Fruit fly (Drosophila melanogaster) whole organism, embryonic: ENCODE measurements around the gene Sf3b2.

ENCODE experiments used
- Abd-B ChIP-seq: fragments of 200-800 bp; sonication (Bioruptor generic); optimal IDR thresholded peaks from 2 replicates; lab custom pipeline; 2018; ENCODE audit warnings: missing biosample characterization, mild to moderate bottlenecking, missing genetic modification characterization, moderate library complexity
- C15 ChIP-seq: fragments of 200-800 bp; sonication (Bioruptor generic); IDR thresholded peaks from 3 replicates; pipeline ENCODE4 v1.3.6; 2022; ENCODE audit warnings: missing biosample characterization, missing genetic modification characterization
- CG10543 ChIP-seq: fragments of 200-800 bp; sonication (Bioruptor generic); optimal IDR thresholded peaks from 3 replicates; lab custom pipeline; 2017; ENCODE audit warnings: missing biosample characterization, mild to moderate bottlenecking, missing genetic modification characterization, moderate library complexity
- CG11085 ChIP-seq: fragments of 200-800 bp; sonication (Bioruptor generic); IDR thresholded peaks from 2 replicates; pipeline ENCODE4 v1.3.6; 2022; ENCODE audit warnings: missing biosample characterization, missing genetic modification characterization
- CG11504 ChIP-seq: fragments of 200-800 bp; sonication (Bioruptor generic); optimal IDR thresholded peaks from 3 replicates; lab custom pipeline; 2019; ENCODE audit warnings: missing biosample characterization, mild to moderate bottlenecking, missing genetic modification characterization, moderate library complexity
- CG12071 ChIP-seq: fragments of 200-800 bp; sonication (Bioruptor generic); optimal IDR thresholded peaks from 3 replicates; lab custom pipeline; 2018; ENCODE audit warnings: missing biosample characterization, mild to moderate bottlenecking, missing genetic modification characterization
- CG12104 ChIP-seq: fragments of 200-800 bp; sonication (Bioruptor generic); optimal IDR thresholded peaks from 3 replicates; lab custom pipeline; 2016; ENCODE audit warnings: missing biosample characterization, missing genetic modification characterization
- CG1233 ChIP-seq: fragments of 200-800 bp; sonication (Bioruptor generic); optimal IDR thresholded peaks from 4 replicates; lab custom pipeline; 2018; ENCODE audit warnings: missing biosample characterization, mild to moderate bottlenecking, missing genetic modification characterization
- CG12744 ChIP-seq: fragments of 200-800 bp; sonication (Bioruptor generic); optimal IDR thresholded peaks from 2 replicates; lab custom pipeline; 2016; ENCODE audit warnings: missing biosample characterization, missing genetic modification characterization
- CG14050 ChIP-seq: fragments of 200-800 bp; sonication (Bioruptor generic); IDR thresholded peaks from 3 replicates; pipeline ENCODE4 v1.3.6; 2022; ENCODE audit warnings: missing biosample characterization, missing genetic modification characterization
- CG14965 ChIP-seq: fragments of 200-800 bp; sonication (Bioruptor generic); optimal IDR thresholded peaks from 2 replicates; lab custom pipeline; 2016; ENCODE audit warnings: missing biosample characterization, missing genetic modification characterization, borderline replicate concordance
- CG30431 ChIP-seq: fragments of 200-800 bp; sonication (Bioruptor generic); optimal IDR thresholded peaks from 2 replicates; lab custom pipeline; 2017; ENCODE audit warnings: missing biosample characterization, missing genetic modification characterization
- CG4854 ChIP-seq: fragments of 200-800 bp; sonication (Bioruptor generic); optimal IDR thresholded peaks from 2 replicates; lab custom pipeline; 2016; ENCODE audit warnings: missing biosample characterization, missing genetic modification characterization, inconsistent platforms
- CG6272 ChIP-seq: fragments of 200-800 bp; sonication (Bioruptor generic); IDR thresholded peaks from 2 replicates; pipeline ENCODE4 v1.3.6; 2022; ENCODE audit warnings: missing biosample characterization, missing genetic modification characterization
- CG7786 ChIP-seq: fragments of 200-800 bp; sonication (Bioruptor generic); optimal IDR thresholded peaks from 2 replicates; lab custom pipeline; 2016; ENCODE audit warnings: missing biosample characterization, missing genetic modification characterization
- CG8944 ChIP-seq: fragments of 200-800 bp; sonication (Bioruptor generic); optimal IDR thresholded peaks from 3 replicates; lab custom pipeline; 2016; ENCODE audit warnings: missing biosample characterization, missing genetic modification characterization
- Dbx ChIP-seq: fragments of 200-800 bp; sonication (Bioruptor generic); IDR thresholded peaks from 3 replicates; pipeline ENCODE4 v1.3.6; 2022; ENCODE audit warnings: missing biosample characterization, missing genetic modification characterization
- Dek ChIP-seq: fragments of 200-800 bp; sonication (Bioruptor generic); optimal IDR thresholded peaks from 3 replicates; lab custom pipeline; 2019; ENCODE audit warnings: missing biosample characterization, mild to moderate bottlenecking, missing genetic modification characterization, moderate library complexity
- ERR ChIP-seq: fragments of 200-800 bp; sonication (Bioruptor generic); optimal IDR thresholded peaks from 2 replicates; lab custom pipeline; 2016; ENCODE audit warnings: missing biosample characterization, missing genetic modification characterization
- Hr78 ChIP-seq, 2 experiments: fragments of 200-800 bp in 1 of 2; fragments of >200 bp in 1 of 2; sonication (Bioruptor generic) in 1 of 2; optimal IDR thresholded peaks; 2 replicates each; lab custom pipeline; 2017 to 2019; ENCODE audit warnings: missing biosample characterization in 2 of 2, missing genetic modification characterization in 2 of 2, mild to moderate bottlenecking in 1 of 2, moderate library complexity in 1 of 2
- MTF-1 ChIP-seq: fragments of 200-800 bp; sonication (Bioruptor generic); optimal IDR thresholded peaks from 2 replicates; lab custom pipeline; 2018; ENCODE audit warnings: missing biosample characterization, mild to moderate bottlenecking, missing genetic modification characterization, borderline replicate concordance
- NC2β ChIP-seq: fragments of 200-800 bp; sonication (Bioruptor generic); optimal IDR thresholded peaks from 2 replicates; lab custom pipeline; 2016; ENCODE audit warnings: missing biosample characterization, missing genetic modification characterization
- NFAT ChIP-seq: fragments of 200-800 bp; sonication (Bioruptor generic); IDR thresholded peaks from 2 replicates; pipeline ENCODE4 v1.3.6; 2022; ENCODE audit warnings: missing biosample characterization, missing genetic modification characterization
- NK7.1 ChIP-seq: fragments of 200-800 bp; sonication (Bioruptor generic); optimal IDR thresholded peaks from 3 replicates; lab custom pipeline; 2016; ENCODE audit warnings: missing biosample characterization, missing genetic modification characterization
- NfI ChIP-seq: fragments of 200-800 bp; sonication (Bioruptor generic); optimal IDR thresholded peaks from 3 replicates; lab custom pipeline; 2018; ENCODE audit warnings: missing biosample characterization, mild to moderate bottlenecking, missing genetic modification characterization, moderate library complexity
- Optix ChIP-seq: fragments of 200-800 bp; sonication (Bioruptor generic); IDR thresholded peaks from 3 replicates; pipeline ENCODE4 v1.3.6; 2022; ENCODE audit warnings: missing biosample characterization, missing genetic modification characterization
- Ptx1 ChIP-seq: fragments of 200-800 bp; sonication (Bioruptor generic); IDR thresholded peaks from 2 replicates; pipeline ENCODE4 v1.3.6; 2022; ENCODE audit warnings: missing biosample characterization, missing genetic modification characterization
- Sox100B ChIP-seq: fragments of 200-800 bp; sonication (Bioruptor generic); optimal IDR thresholded peaks from 3 replicates; lab custom pipeline; 2018; ENCODE audit warnings: missing biosample characterization, mild to moderate bottlenecking, missing genetic modification characterization
- Sox102F ChIP-seq: fragments of 200-800 bp; sonication (Bioruptor generic); optimal IDR thresholded peaks from 2 replicates; lab custom pipeline; 2018; ENCODE audit warnings: missing biosample characterization, mild to moderate bottlenecking, missing genetic modification characterization, moderate library complexity
- ap ChIP-seq: fragments of 200-800 bp; sonication (Bioruptor generic); IDR thresholded peaks from 2 replicates; pipeline ENCODE4 v1.3.6; 2022; ENCODE audit warnings: missing biosample characterization, missing genetic modification characterization
- ash1 ChIP-seq: fragments of 200-800 bp; sonication (Bioruptor generic); optimal IDR thresholded peaks from 2 replicates; lab custom pipeline; 2018; ENCODE audit warnings: missing biosample characterization, mild to moderate bottlenecking, missing genetic modification characterization
- crp ChIP-seq, 2 experiments: fragments of 200-800 bp; sonication (Bioruptor generic); optimal IDR thresholded peaks; 2 replicates in 1 of 2; 3 replicates in 1 of 2; lab custom pipeline; 2017; ENCODE audit warnings: missing biosample characterization in 2 of 2, missing genetic modification characterization in 2 of 2, mild to moderate bottlenecking in 1 of 2, moderate library complexity in 1 of 2
- dati ChIP-seq: fragments of 200-800 bp; sonication (Bioruptor generic); IDR thresholded peaks from 2 replicates; pipeline ENCODE4 v1.3.6; 2022; ENCODE audit warnings: missing biosample characterization, missing genetic modification characterization
- disco-r ChIP-seq: fragments of 200-800 bp; sonication (Bioruptor generic); optimal IDR thresholded peaks from 2 replicates; lab custom pipeline; 2016; ENCODE audit warnings: missing biosample characterization, missing genetic modification characterization
- dm ChIP-seq: fragments of 200-800 bp; sonication (Bioruptor generic); optimal IDR thresholded peaks from 3 replicates; lab custom pipeline; 2016; ENCODE audit warnings: missing biosample characterization, missing genetic modification characterization
- gce ChIP-seq: fragments of 200-800 bp; sonication (Bioruptor generic); IDR thresholded peaks from 3 replicates; pipeline ENCODE4 v1.3.6; 2022; ENCODE audit warnings: missing biosample characterization, missing genetic modification characterization
- gro ChIP-seq: fragments of 200-800 bp; sonication (Bioruptor generic); optimal IDR thresholded peaks from 2 replicates; lab custom pipeline; 2016; ENCODE audit warnings: missing biosample characterization, missing genetic modification characterization
- lov ChIP-seq, 2 experiments: fragments of 200-800 bp in 1 of 2; fragments of >200 bp in 1 of 2; sonication (Bioruptor generic) in 1 of 2; IDR thresholded peaks in 1 of 2; optimal IDR thresholded peaks in 1 of 2; 2 replicates in 1 of 2; 3 replicates in 1 of 2; pipeline versions ENCODE4 v1.3.6 to Lab custom; 2017 to 2022; ENCODE audit warnings: missing biosample characterization in 1 of 2, missing genetic modification characterization in 1 of 2
- nom ChIP-seq: fragments of 200-800 bp; sonication (Bioruptor generic); optimal IDR thresholded peaks from 2 replicates; lab custom pipeline; 2017; ENCODE audit warnings: missing biosample characterization, missing genetic modification characterization, mild to moderate bottlenecking, moderate library complexity, missing genetic modification reagents
- org-1 ChIP-seq: fragments of 200-800 bp; sonication (Bioruptor generic); optimal IDR thresholded peaks from 2 replicates; lab custom pipeline; 2017; ENCODE audit warnings: missing biosample characterization, missing genetic modification characterization
- prd ChIP-seq, 3 experiments: fragments of >200 bp in 2 of 3; fragments of 200-800 bp in 1 of 3; sonication (Bioruptor generic) in 1 of 3; optimal IDR thresholded peaks in 2 of 3; IDR thresholded peaks in 1 of 3; 2 replicates in 2 of 3; 3 replicates in 1 of 3; pipeline versions ENCODE4 v1.3.6 to Lab custom; 2017 to 2022; ENCODE audit warnings: missing biosample characterization in 1 of 3, missing genetic modification characterization in 1 of 3
- ranshi ChIP-seq: fragments of 200-800 bp; sonication (Bioruptor generic); IDR thresholded peaks from 2 replicates; pipeline ENCODE4 v1.3.6; 2022; ENCODE audit warnings: missing biosample characterization, missing genetic modification characterization
- row ChIP-seq: fragments of 200-800 bp; sonication (Bioruptor generic); IDR thresholded peaks from 3 replicates; pipeline ENCODE4 v1.3.6; 2022; ENCODE audit warnings: missing biosample characterization, missing genetic modification characterization
- sisA ChIP-seq: fragments of 200-800 bp; sonication (Bioruptor generic); IDR thresholded peaks from 2 replicates; pipeline ENCODE4 v1.3.6; 2022; ENCODE audit warnings: missing biosample characterization, missing genetic modification characterization
- sqz ChIP-seq: fragments of 200-800 bp; sonication (Bioruptor generic); optimal IDR thresholded peaks from 3 replicates; lab custom pipeline; 2018; ENCODE audit warnings: missing biosample characterization, mild to moderate bottlenecking, missing genetic modification characterization
- stwl ChIP-seq: fragments of 200-800 bp; sonication (Bioruptor generic); optimal IDR thresholded peaks from 3 replicates; lab custom pipeline; 2018; ENCODE audit warnings: missing biosample characterization, mild to moderate bottlenecking, missing genetic modification characterization, moderate library complexity
- tin ChIP-seq: fragments of 200-800 bp; sonication (Bioruptor generic); optimal IDR thresholded peaks from 3 replicates; lab custom pipeline; 2016; ENCODE audit warnings: missing biosample characterization, missing genetic modification characterization
- tll ChIP-seq, 2 experiments: fragments of 200-800 bp in 1 of 2; fragments of >200 bp in 1 of 2; sonication (Bioruptor generic) in 1 of 2; optimal IDR thresholded peaks; 2 replicates each; lab custom pipeline; 2017 to 2019; ENCODE audit warnings: missing biosample characterization in 2 of 2, missing genetic modification characterization in 2 of 2, mild to moderate bottlenecking in 1 of 2, moderate library complexity in 1 of 2
- unc-4 ChIP-seq: fragments of 200-800 bp; sonication (Bioruptor generic); IDR thresholded peaks from 2 replicates; pipeline ENCODE4 v1.3.6; 2022; ENCODE audit warnings: missing biosample characterization, missing genetic modification characterization; ENCODE audit not compliant: partially characterized antibody

Gene Sf3b2

DNA sequence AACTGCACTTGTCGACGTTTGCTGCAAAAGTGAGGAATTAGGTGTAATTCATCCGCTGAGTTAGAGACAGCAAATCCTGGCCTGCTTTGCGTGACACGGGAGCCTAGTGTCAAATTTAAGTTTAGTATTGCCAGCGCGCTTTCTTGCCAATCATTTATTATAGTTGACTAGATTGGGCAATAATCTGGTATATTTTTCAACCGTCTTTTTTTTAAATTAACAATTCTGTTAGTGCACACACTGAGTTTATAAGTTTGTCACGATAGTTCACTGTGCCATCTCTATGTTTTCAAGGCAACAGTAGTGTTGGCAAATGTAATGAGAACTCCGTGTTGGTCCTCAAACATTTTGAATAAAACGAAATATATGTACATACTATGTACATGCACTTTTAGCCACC, 52.1 kb downstream of the Sf3b2 start, which contains the start of the genes CG9641 and CG3165 (continued):
- TF ChIP-seq ap, result peak; percentile 45; the same call in 1 of the 2 replicates
- peak; percentile 93 for TF ChIP-seq tin (GFP tag; lab: Kevin White, UChicago)
- peak in 1 of 2 experiments; percentile 46 for TF ChIP-seq crp (GFP tag; optimal IDR thresholded peaks at IDR 0.05; lab: Kevin White, UChicago)
- no peak for TF ChIP-seq Sox100B (GFP tag; lab: Kevin White, UChicago)
- TF ChIP-seq MTF-1 (GFP tag; lab: Kevin White, UChicago), result peak; percentile 51
- TF ChIP-seq ranshi (GFP tag; lab: Robert Waterston, UW), result peak; percentile 78; the same call in 1 of the 2 replicates
- peak; percentile 58 for TF ChIP-seq org-1 (GFP tag; lab: Kevin White, UChicago)
- peak; percentile 56 for TF ChIP-seq CG12744
- TF ChIP-seq Hr78 (GFP tag; optimal IDR thresholded peaks at IDR 0.05; lab: Kevin White, UChicago), result no peak
- peak; percentile 99 for TF ChIP-seq stwl
- TF ChIP-seq Abd-B, result peak; percentile 66
- peak; percentile 92 for TF ChIP-seq gro (GFP tag; lab: Kevin White, UChicago)
- peak; percentile 91 for TF ChIP-seq CG8944
- TF ChIP-seq Dek (tag; lab: Kevin White, UChicago), result peak; percentile 64
- TF ChIP-seq ash1 (GFP tag; lab: Kevin White, UChicago), result no peak
- no peak for TF ChIP-seq sqz (GFP tag; lab: Kevin White, UChicago)
- peak; percentile 97 for TF ChIP-seq unc-4 (GFP tag; lab: Robert Waterston, UW)
- no peak for TF ChIP-seq lov (optimal IDR thresholded peaks at IDR 0.05; lab: Kevin White, UChicago)
- peak; percentile 69; the same call in 2 of the 3 replicates for TF ChIP-seq lov (GFP tag; IDR thresholded peaks at IDR 0.05; lab: Robert Waterston, UW)
- peak; percentile 51 for TF ChIP-seq CG11085 (GFP tag; lab: Robert Waterston, UW)
- peak; percentile 85 for TF ChIP-seq ERR
- no peak for TF ChIP-seq CG11504 (tag; lab: Kevin White, UChicago)
- peak; percentile 73 for TF ChIP-seq nom (GFP tag; lab: Kevin White, UChicago)
- peak; percentile 78 for TF ChIP-seq CG4854 (GFP tag; lab: Kevin White, UChicago)
- TF ChIP-seq disco-r (GFP tag; lab: Kevin White, UChicago), result peak; percentile 74
- peak; percentile 29 for TF ChIP-seq CG12071 (GFP tag; lab: Kevin White, UChicago)
- TF ChIP-seq sisA (GFP tag; lab: Robert Waterston, UW), result peak; percentile 81
- peak; percentile 81 for TF ChIP-seq NC2β
- TF ChIP-seq dm (GFP tag; lab: Kevin White, UChicago), result peak; percentile 77
- peak; percentile 75 for TF ChIP-seq CG12104 (GFP tag; lab: Kevin White, UChicago)
- peak; percentile 66 for TF ChIP-seq NK7.1 (GFP tag; lab: Kevin White, UChicago)
- TF ChIP-seq CG10543 (GFP tag; lab: Kevin White, UChicago), result peak; percentile 70
- TF ChIP-seq CG14050 (GFP tag; lab: Robert Waterston, UW), result peak; percentile 46; the same call in 1 of the 3 replicates
- TF ChIP-seq Ptx1 (GFP tag; lab: Robert Waterston, UW), result peak; percentile 87
- peak; percentile 98 for TF ChIP-seq row (GFP tag; lab: Robert Waterston, UW)
- TF ChIP-seq dati (GFP tag; lab: Robert Waterston, UW), result no peak
- TF ChIP-seq tll (GFP tag; optimal IDR thresholded peaks at IDR 0.05; lab: Kevin White, UChicago), result peak in 1 of 2 experiments; percentile 29
- peak; percentile 52; the same call in 1 of the 3 replicates for TF ChIP-seq gce
- TF ChIP-seq NFAT (GFP tag; lab: Robert Waterston, UW), result peak; percentile 78
- TF ChIP-seq CG14965 (GFP tag; lab: Kevin White, UChicago), result no peak
- peak; percentile 65 for TF ChIP-seq CG1233 (GFP tag; lab: Kevin White, UChicago)
- peak; percentile 62 for TF ChIP-seq CG30431
- peak; percentile 87 for TF ChIP-seq NfI (GFP tag; lab: Kevin White, UChicago)
- peak; percentile 80 for TF ChIP-seq Optix (GFP tag; lab: Robert Waterston, UW)
- peak; percentile 85 for TF ChIP-seq CG6272
- TF ChIP-seq Dbx (GFP tag; lab: Robert Waterston, UW), result peak; percentile 86
- TF ChIP-seq prd (optimal IDR thresholded peaks at IDR 0.05; lab: Kevin White, UChicago), result no peak
- peak; percentile 90 for TF ChIP-seq prd (GFP tag; IDR thresholded peaks at IDR 0.05; lab: Robert Waterston, UW)
- no peak for TF ChIP-seq C15 (GFP tag; lab: Robert Waterston, UW)
- TF ChIP-seq CG7786 (GFP tag; lab: Kevin White, UChicago), result peak; percentile 89
- TF ChIP-seq Sox102F (GFP tag; lab: Kevin White, UChicago), result no peak
